Worm (Caenorhabditis elegans) whole organism, young adult: Measurements from ENCODE around the gene Y51H4A.1.
"Not testable (repeated sequence)": the region's sequence is repeated elsewhere in the genome, so short reads cannot be mapped to it uniquely, and the experiment has no call there.

ENCODE experiments used
- Y95B8A.8 ChIP-seq: fragments of 200-800 bp; sonication (Bioruptor generic); IDR thresholded peaks from 2 replicates; pipeline ENCODE4 v1.3.6; 2022; ENCODE audit warnings: missing genetic modification reagents, missing genetic modification characterization, missing compliant biosample characterization
- bed-2 ChIP-seq: fragments of 200-800 bp; sonication (Bioruptor generic); IDR thresholded peaks from 2 replicates; pipeline ENCODE4 v1.3.6; 2022; ENCODE audit warnings: missing genetic modification reagents, missing genetic modification characterization, missing compliant biosample characterization
- nfya-1 ChIP-seq: sonication (generic microtip); optimal IDR thresholded peaks from 2 replicates; lab custom pipeline; 2017; ENCODE audit warnings: antibody characterized with exemption, missing compliant biosample characterization, missing genetic modification characterization, borderline replicate concordance; ENCODE audit not compliant: insufficient read depth
- sdz-38 ChIP-seq: sonication (generic microtip); optimal IDR thresholded peaks from 2 replicates; lab custom pipeline; 2016; ENCODE audit warnings: missing genotype, missing genetic modification characterization, missing compliant biosample characterization
- snpc-4 ChIP-seq, 5 experiments: fragments of 150-350 bp in 1 of 5; sonication (generic microtip) in 4 of 5; optimal IDR thresholded peaks; 2 replicates each; lab custom pipeline; 2014 to 2018; ENCODE audit warnings: missing genetic modification characterization in 5 of 5, missing biosample characterization in 3 of 5, antibody characterized with exemption in 2 of 5, mild to moderate bottlenecking in 2 of 5, missing compliant biosample characterization in 2 of 5, missing genotype in 2 of 5, moderate library complexity in 2 of 5, missing genetic modification reagents in 1 of 5

ce11 chrIV:16458952-16459351, 18.1 kb downstream of the Y51H4A.1 start:
- TF ChIP-seq Y95B8A.8; nfya-1 (tag; lab: Kevin White, UChicago); sdz-38 (tag; lab: Kevin White, UChicago); snpc-4 (GFP tag; optimal IDR thresholded peaks at IDR 0.05; lab: Kevin White, UChicago); snpc-4 (tag; optimal IDR thresholded peaks at IDR 0.05; lab: Kevin White, UChicago); bed-2 (GFP tag; lab: Robert Waterston, UW): not testable (repeated sequence)
